Worm (Caenorhabditis elegans): ENCODE results near the gene fipp-1.

- no peak for TF ChIP-seq ama-1 (optimal IDR thresholded peaks at IDR 0.05)
- TF ChIP-seq R02D3.7 (tag; optimal IDR thresholded peaks at IDR 0.05): no peak
- TF ChIP-seq snpc-4 (tag; optimal IDR thresholded peaks at IDR 0.05): no peak
- no peak for TF ChIP-seq aly-2 (tag; optimal IDR thresholded peaks at IDR 0.05)
- no peak for TF ChIP-seq egl-27 (tag; optimal IDR thresholded peaks at IDR 0.05)
- TF ChIP-seq mep-1 (tag; optimal IDR thresholded peaks at IDR 0.05): no peak
- no peak for TF ChIP-seq pqm-1 (tag; optimal IDR thresholded peaks at IDR 0.05)
- TF ChIP-seq F49E8.2 (tag; optimal IDR thresholded peaks at IDR 0.05; ENCODE audit: borderline replicate concordance): no peak
Observed at ce11 chrV:4372986-4373385, 1.4 kb downstream of the fipp-1 start.

Data from whole organism, L4 larva.